Fruit fly (Drosophila melanogaster) whole organism, pupa: ENCODE measurements around the gene atms.

Experiments used
- CG10348 ChIP-seq: fragments of 200-800 bp; sonication (Bioruptor generic); IDR thresholded peaks from 2 replicates; pipeline ENCODE4 v1.3.6; 2022; ENCODE audit warnings: missing biosample characterization, missing genetic modification characterization
- CG12605 ChIP-seq: fragments of 200-800 bp; sonication (Bioruptor generic); IDR thresholded peaks from 2 replicates; pipeline ENCODE4 v1.3.6; 2022; ENCODE audit warnings: missing biosample characterization, missing genetic modification characterization
- CG13204 ChIP-seq: fragments of 200-800 bp; sonication (Bioruptor generic); optimal IDR thresholded peaks from 2 replicates; lab custom pipeline; 2018; ENCODE audit warnings: missing biosample characterization, mild to moderate bottlenecking, missing genetic modification characterization, moderate library complexity
- CG14655 ChIP-seq: fragments of 200-800 bp; sonication (Bioruptor generic); optimal IDR thresholded peaks from 3 replicates; lab custom pipeline; 2017; ENCODE audit warnings: mild to moderate bottlenecking, missing biosample characterization, missing genetic modification reagents, missing genetic modification characterization
- CG15710 ChIP-seq: fragments of 200-800 bp; sonication (Bioruptor generic); optimal IDR thresholded peaks from 2 replicates; lab custom pipeline; 2018; ENCODE audit warnings: missing biosample characterization, mild to moderate bottlenecking, missing genetic modification characterization, moderate library complexity
- CG17806 ChIP-seq: fragments of 200-800 bp; sonication (Bioruptor generic); optimal IDR thresholded peaks from 2 replicates; lab custom pipeline; 2018; ENCODE audit warnings: missing biosample characterization, mild to moderate bottlenecking, missing genetic modification characterization, moderate library complexity
- CG32121 ChIP-seq: fragments of 200-800 bp; sonication (Bioruptor generic); IDR thresholded peaks from 2 replicates; pipeline ENCODE4 v1.3.6; 2022; ENCODE audit warnings: missing biosample characterization, missing genetic modification characterization
- CG34367 ChIP-seq: fragments of 200-800 bp; sonication (Bioruptor generic); optimal IDR thresholded peaks from 2 replicates; lab custom pipeline; 2018; ENCODE audit warnings: missing biosample characterization, mild to moderate bottlenecking, missing genetic modification characterization
- CG4496 ChIP-seq: fragments of 200-800 bp; sonication (Bioruptor generic); IDR thresholded peaks from 3 replicates; pipeline ENCODE4 v1.3.6; 2022; ENCODE audit warnings: missing biosample characterization, missing genetic modification characterization
- CG8159 ChIP-seq: fragments of 200-800 bp; sonication (Bioruptor generic); optimal IDR thresholded peaks from 3 replicates; lab custom pipeline; 2018; ENCODE audit warnings: missing biosample characterization, mild to moderate bottlenecking, missing genetic modification characterization, moderate library complexity
- CG8301 ChIP-seq: fragments of 200-800 bp; sonication (Bioruptor generic); optimal IDR thresholded peaks from 2 replicates; lab custom pipeline; 2018; ENCODE audit warnings: missing biosample characterization, mild to moderate bottlenecking, missing genetic modification characterization
- CG9948 ChIP-seq: fragments of 200-800 bp; sonication (Bioruptor generic); optimal IDR thresholded peaks from 2 replicates; lab custom pipeline; 2018; ENCODE audit warnings: missing biosample characterization, mild to moderate bottlenecking, missing genetic modification characterization, moderate library complexity
- D1 ChIP-seq: fragments of 200-800 bp; sonication (Bioruptor generic); optimal IDR thresholded peaks from 2 replicates; lab custom pipeline; 2018; ENCODE audit warnings: missing biosample characterization, mild to moderate bottlenecking, missing genetic modification characterization, moderate library complexity
- EcR ChIP-seq: fragments of 200-800 bp; sonication (Bioruptor generic); optimal IDR thresholded peaks from 3 replicates; lab custom pipeline; 2019; ENCODE audit warnings: missing biosample characterization, missing genetic modification characterization, mild to moderate bottlenecking, moderate library complexity, missing genetic modification reagents
- Ets98B ChIP-seq: fragments of 200-800 bp; sonication (Bioruptor generic); IDR thresholded peaks from 2 replicates; pipeline ENCODE4 v1.3.6; 2022; ENCODE audit warnings: missing biosample characterization, missing genetic modification characterization
- Pif1A ChIP-seq: fragments of 200-800 bp; sonication (Bioruptor generic); optimal IDR thresholded peaks from 3 replicates; lab custom pipeline; 2016; ENCODE audit warnings: missing biosample characterization, missing genetic modification characterization
- Pif1B ChIP-seq: fragments of 200-800 bp; sonication (Bioruptor generic); optimal IDR thresholded peaks from 3 replicates; lab custom pipeline; 2016; ENCODE audit warnings: missing biosample characterization, missing genetic modification characterization
- Snoo ChIP-seq: fragments of 200-800 bp; sonication (Bioruptor generic); optimal IDR thresholded peaks from 3 replicates; lab custom pipeline; 2017; ENCODE audit warnings: missing biosample characterization, mild to moderate bottlenecking, missing genetic modification characterization, inconsistent platforms
- fd96Ca ChIP-seq: fragments of 200-800 bp; sonication (Bioruptor generic); IDR thresholded peaks from 3 replicates; pipeline ENCODE4 v1.3.6; 2022; ENCODE audit warnings: missing biosample characterization, missing genetic modification characterization
- gl ChIP-seq: fragments of 200-800 bp; sonication (Bioruptor generic); optimal IDR thresholded peaks from 2 replicates; lab custom pipeline; 2018; ENCODE audit warnings: missing biosample characterization, mild to moderate bottlenecking, missing genetic modification characterization
- rn ChIP-seq: fragments of 200-800 bp; sonication (Bioruptor generic); IDR thresholded peaks from 2 replicates; pipeline ENCODE4 v1.3.6; 2022; ENCODE audit warnings: missing biosample characterization, missing genetic modification characterization

Gene atms

DNA sequence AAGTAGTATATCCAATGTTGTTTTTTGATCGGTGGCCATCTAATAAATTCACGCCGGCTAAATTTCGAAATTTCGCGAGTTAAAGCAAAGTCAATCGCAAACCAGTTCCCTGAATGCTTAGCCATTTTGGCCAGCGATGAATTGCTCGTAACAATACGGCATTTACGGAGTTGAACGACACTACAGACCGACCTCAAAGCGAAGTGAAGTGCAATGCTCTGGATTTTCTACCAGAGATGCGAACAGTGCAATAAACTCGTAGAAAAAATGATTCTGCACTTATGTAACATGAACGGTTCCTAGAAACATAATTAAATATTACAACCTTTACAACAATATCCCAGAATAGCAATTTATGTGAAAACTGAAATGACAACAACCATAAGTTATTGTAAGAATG is 24.5 kb upstream of the atms start:
- peak; percentile 84 for TF ChIP-seq EcR (GFP tag; lab: Kevin White, UChicago)
- TF ChIP-seq CG34367 (tag; lab: Kevin White, UChicago) = no peak

DNA sequence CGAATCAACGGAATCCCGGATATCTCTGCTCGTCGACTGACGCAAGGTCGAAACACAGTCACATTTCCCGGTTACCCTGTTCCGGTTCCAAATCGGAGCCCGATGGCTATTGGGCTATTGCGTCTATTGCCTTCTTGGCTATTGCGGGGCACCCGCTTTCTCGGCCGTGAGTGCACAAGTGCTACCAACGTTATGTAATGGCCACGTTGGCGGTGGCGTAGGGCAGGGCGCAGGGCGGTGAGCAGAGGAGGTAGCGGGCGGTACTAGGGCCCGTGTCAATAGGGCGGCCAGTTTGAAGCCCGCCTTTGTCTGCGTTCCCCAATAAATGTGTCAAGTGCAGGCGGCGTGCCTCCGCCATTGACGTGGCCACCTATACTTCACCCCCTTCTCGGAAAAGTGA is 23.5 kb upstream of the atms start:
- peak; percentile 17; the same call in 1 of the 3 replicates for TF ChIP-seq CG4496 (GFP tag; lab: Robert Waterston, UW)
- no peak for TF ChIP-seq D1 (tag; lab: Kevin White, UChicago)

DNA sequence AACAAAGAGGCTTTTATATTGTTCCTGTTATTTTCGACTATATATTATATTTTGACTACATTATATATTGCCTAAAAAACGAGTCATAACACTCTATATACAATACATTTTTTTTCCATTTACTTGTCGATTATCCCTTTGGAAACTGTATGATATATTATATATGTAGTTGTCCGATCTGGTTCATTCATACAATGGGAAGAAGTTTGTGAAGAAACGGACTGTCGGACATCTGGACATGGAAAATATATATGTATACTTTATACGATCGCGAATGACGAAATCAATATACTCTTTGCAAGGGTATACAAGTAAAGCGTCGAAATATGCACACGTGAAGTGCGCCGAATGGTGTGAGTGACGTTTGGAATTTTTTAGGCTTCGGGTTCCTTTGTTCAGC is 23.0 kb upstream of the atms start:
- TF ChIP-seq CG9948 (tag; lab: Kevin White, UChicago) (no peak), fd96Ca (GFP tag; lab: Robert Waterston, UW) (no peak), CG8301 (no peak), gl (no peak), CG34367 (tag; lab: Kevin White, UChicago) (no peak), Pif1B (no peak), CG12605 (GFP tag; lab: Robert Waterston, UW) (no peak), CG32121 (GFP tag; lab: Robert Waterston, UW) (no peak), CG10348 (no peak), Snoo (tag; lab: Kevin White, UChicago) (no peak), CG15710 (tag; lab: Kevin White, UChicago) (no peak), CG13204 (GFP tag; lab: Kevin White, UChicago) (no peak), EcR (GFP tag; lab: Kevin White, UChicago) (no peak), CG4496 (GFP tag; lab: Robert Waterston, UW) (no peak), Ets98B (GFP tag; lab: Robert Waterston, UW) (no peak), CG17806 (tag; lab: Kevin White, UChicago) (no peak), CG8159 (tag; lab: Kevin White, UChicago) (no peak), rn (GFP tag; lab: Robert Waterston, UW) (no peak), D1 (tag; lab: Kevin White, UChicago) (no peak)

DNA sequence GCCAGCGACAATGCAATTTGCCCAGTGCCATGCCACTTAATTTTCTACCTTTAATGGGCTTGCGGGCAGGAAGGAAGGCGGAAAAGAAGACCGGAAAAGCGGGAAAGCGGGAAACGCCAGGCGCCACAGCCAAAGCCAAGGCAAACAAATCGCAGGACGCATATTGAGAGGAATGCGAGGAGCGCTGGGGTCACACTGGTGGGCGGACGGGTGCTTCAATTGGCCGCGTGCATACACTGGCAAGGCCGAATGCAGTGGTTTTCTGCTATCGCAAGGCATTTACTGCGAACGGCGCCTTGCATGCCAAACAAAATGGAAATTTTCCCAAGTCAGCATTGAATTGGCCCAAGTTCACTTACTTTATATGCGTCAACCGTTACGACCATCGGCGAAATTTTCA is 21.4 kb upstream of the atms start:
- TF ChIP-seq CG14655 (GFP tag; lab: Kevin White, UChicago) (no peak), D1 (tag; lab: Kevin White, UChicago) (no peak), CG13204 (GFP tag; lab: Kevin White, UChicago) (no peak), Pif1B (no peak), CG4496 (GFP tag; lab: Robert Waterston, UW) (no peak), CG10348 (no peak), CG32121 (GFP tag; lab: Robert Waterston, UW) (no peak), rn (GFP tag; lab: Robert Waterston, UW) (no peak), EcR (GFP tag; lab: Kevin White, UChicago) (no peak), CG8301 (no peak), Snoo (tag; lab: Kevin White, UChicago) (no peak), CG8159 (tag; lab: Kevin White, UChicago) (no peak), CG17806 (tag; lab: Kevin White, UChicago) (no peak), Pif1A (no peak), CG9948 (tag; lab: Kevin White, UChicago) (no peak), fd96Ca (GFP tag; lab: Robert Waterston, UW) (no peak)

DNA sequence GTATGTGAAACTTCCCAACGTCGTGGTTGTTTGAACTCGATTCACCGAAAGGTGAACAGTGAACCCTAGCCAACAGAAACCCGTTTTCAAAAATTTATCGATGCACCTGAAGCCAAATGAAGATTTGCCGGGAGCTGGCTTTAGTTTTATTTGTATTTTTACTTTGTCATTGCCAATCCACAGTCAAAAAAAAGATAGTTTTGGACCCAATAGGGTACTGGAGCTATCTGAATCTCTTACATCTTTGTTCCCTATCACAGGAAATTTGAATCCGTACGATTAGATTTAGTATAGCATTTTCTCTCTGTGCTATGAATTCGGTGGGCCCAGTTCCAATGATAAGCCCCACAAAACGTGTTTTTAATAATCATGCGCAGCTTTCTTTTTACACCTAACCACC is 18.8 kb upstream of the atms start:
- no peak for TF ChIP-seq CG17806 (tag; lab: Kevin White, UChicago)
- TF ChIP-seq CG8159 (tag; lab: Kevin White, UChicago) = no peak
- TF ChIP-seq Pif1B = peak; percentile 38
- TF ChIP-seq EcR (GFP tag; lab: Kevin White, UChicago) = peak; percentile 59
- no peak for TF ChIP-seq CG15710 (tag; lab: Kevin White, UChicago)
- peak; percentile 34 for TF ChIP-seq CG14655 (GFP tag; lab: Kevin White, UChicago)
- TF ChIP-seq CG10348 = no peak
- TF ChIP-seq rn (GFP tag; lab: Robert Waterston, UW) = no peak
- no peak for TF ChIP-seq CG9948 (tag; lab: Kevin White, UChicago)
- TF ChIP-seq gl = no peak
- TF ChIP-seq CG34367 (tag; lab: Kevin White, UChicago) = no peak
- TF ChIP-seq Pif1A = no peak
- TF ChIP-seq fd96Ca (GFP tag; lab: Robert Waterston, UW) = peak; percentile 26; the same call in 1 of the 3 replicates
- TF ChIP-seq CG32121 (GFP tag; lab: Robert Waterston, UW) = no peak
- TF ChIP-seq Snoo (tag; lab: Kevin White, UChicago) = no peak
- TF ChIP-seq CG12605 (GFP tag; lab: Robert Waterston, UW) = no peak
- peak; percentile 34; the same call in 1 of the 2 replicates for TF ChIP-seq Ets98B (GFP tag; lab: Robert Waterston, UW)
- no peak for TF ChIP-seq CG13204 (GFP tag; lab: Kevin White, UChicago)
- TF ChIP-seq D1 (tag; lab: Kevin White, UChicago) = no peak
- peak; percentile 24 for TF ChIP-seq CG8301
- TF ChIP-seq CG4496 (GFP tag; lab: Robert Waterston, UW) = no peak

DNA sequence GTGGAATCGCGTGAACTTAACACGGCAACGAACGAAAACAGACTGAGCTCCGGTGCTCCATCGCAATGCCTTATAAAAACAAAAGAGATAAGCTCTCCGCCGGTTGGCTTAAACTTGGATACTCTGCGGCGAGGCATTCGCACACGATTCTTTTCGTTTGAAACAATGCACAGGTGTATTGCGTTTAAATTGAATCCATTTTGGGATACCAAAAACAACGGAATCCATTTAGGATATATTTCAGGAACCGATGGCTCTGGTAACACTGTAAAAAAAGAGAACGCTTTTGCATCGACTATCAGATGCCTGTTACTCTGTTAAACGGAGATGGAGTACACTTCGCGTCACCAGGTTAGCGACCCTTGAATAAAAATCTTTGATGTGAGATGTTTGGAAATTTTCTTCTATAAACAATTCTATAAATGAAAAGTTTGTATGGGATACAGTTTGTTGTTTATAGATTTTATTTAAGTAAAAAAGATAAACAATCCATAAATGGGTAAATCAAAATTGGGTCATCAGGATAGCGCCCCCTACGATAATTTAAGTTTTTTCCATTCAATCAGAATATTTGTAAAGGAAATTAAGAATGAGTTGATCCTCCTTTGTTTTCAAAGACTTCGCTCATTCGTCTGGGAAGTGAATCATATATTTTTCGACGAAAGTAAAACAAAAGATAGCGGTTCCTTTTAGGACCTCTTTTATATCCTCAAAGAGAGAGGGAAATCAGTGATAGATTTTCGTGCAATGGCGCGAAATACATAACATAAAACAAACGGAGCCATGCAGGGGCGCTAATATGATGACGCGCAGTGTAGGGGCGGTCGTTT is 17.8 kb upstream of the atms start, which contains the start of gene Nep2:
Gene Nep2 (minus strand): TSS at position 51 of the 830 bp plus-strand sequence.
- TF ChIP-seq Snoo (tag; lab: Kevin White, UChicago) (peak; percentile 20), EcR (GFP tag; lab: Kevin White, UChicago) (peak; percentile 7), Pif1A (peak; percentile 52), CG17806 (tag; lab: Kevin White, UChicago) (peak; percentile 28), CG9948 (tag; lab: Kevin White, UChicago) (peak; percentile 48), CG34367 (tag; lab: Kevin White, UChicago) (peak; percentile 33), Ets98B (GFP tag; lab: Robert Waterston, UW) (no peak; the same call in 1 of the 2 replicates), fd96Ca (GFP tag; lab: Robert Waterston, UW) (0 out of 3 replicates have a peak, but pooled peaks have one; percentile 16), CG14655 (GFP tag; lab: Kevin White, UChicago) (peak; percentile 79), CG13204 (GFP tag; lab: Kevin White, UChicago) (no peak), CG12605 (GFP tag; lab: Robert Waterston, UW) (no peak), Pif1B (peak; percentile 55), CG4496 (GFP tag; lab: Robert Waterston, UW) (peak; percentile 18; the same call in 2 of the 3 replicates), CG8301 (peak; percentile 53), rn (GFP tag; lab: Robert Waterston, UW) (no peak), D1 (tag; lab: Kevin White, UChicago) (no peak), CG8159 (tag; lab: Kevin White, UChicago) (peak; percentile 66), gl (no peak), CG10348 (no peak), CG15710 (tag; lab: Kevin White, UChicago) (peak; percentile 61), CG32121 (GFP tag; lab: Robert Waterston, UW) (no peak)
